Worm (Caenorhabditis elegans) whole organism, L4 larva: ENCODE data around the gene parn-1.

Experiments
- D1046.2 ChIP-seq: fragments of 200-800 bp; sonication (Bioruptor generic); IDR thresholded peaks from 2 replicates; pipeline ENCODE4 v1.3.6; 2022; ENCODE audit warnings: missing genetic modification characterization, missing compliant biosample characterization
- F10B5.3 ChIP-seq: sonication (generic microtip); optimal IDR thresholded peaks from 2 replicates; lab custom pipeline; 2016; ENCODE audit warnings: mild to moderate bottlenecking, missing genetic modification characterization, missing compliant biosample characterization
- F37D6.2 ChIP-seq: sonication (generic microtip); optimal IDR thresholded peaks from 2 replicates; lab custom pipeline; 2016; ENCODE audit warnings: mild to moderate bottlenecking, missing genetic modification characterization, missing compliant biosample characterization
- F49E8.2 ChIP-seq: sonication (generic microtip); optimal IDR thresholded peaks from 2 replicates; lab custom pipeline; 2016; ENCODE audit warnings: missing compliant biosample characterization, mild to moderate bottlenecking, missing genetic modification characterization, borderline replicate concordance
- R02D3.7 ChIP-seq: fragments of 150-350 bp; sonication (generic microtip); optimal IDR thresholded peaks from 3 replicates; lab custom pipeline; 2014; ENCODE audit warnings: missing biosample characterization, missing genetic modification characterization
- T26A8.4 ChIP-seq: fragments of 200-800 bp; sonication (Bioruptor generic); IDR thresholded peaks from 2 replicates; pipeline ENCODE4 v1.3.6; 2022; ENCODE audit warnings: missing genetic modification characterization, missing compliant biosample characterization
- Y48G9A.11 ChIP-seq: fragments of 200-800 bp; sonication (Bioruptor generic); IDR thresholded peaks from 2 replicates; pipeline ENCODE4 v1.3.6; 2022; ENCODE audit warnings: missing genetic modification reagents, missing genetic modification characterization, missing compliant biosample characterization
- Y5F2A.4 ChIP-seq: fragments of 200-800 bp; sonication (Bioruptor generic); optimal IDR thresholded peaks from 2 replicates; lab custom pipeline; 2018; ENCODE audit warnings: mild to moderate bottlenecking, missing genetic modification characterization, missing compliant biosample characterization
- ceh-28 ChIP-seq: fragments of 150-350 bp; optimal IDR thresholded peaks from 2 replicates; lab custom pipeline; 2014; ENCODE audit warnings: missing biosample characterization, missing genetic modification reagents, missing genetic modification characterization
- ceh-62 ChIP-seq: sonication (generic microtip); optimal IDR thresholded peaks from 2 replicates; lab custom pipeline; 2017; ENCODE audit warnings: missing biosample characterization, missing genetic modification characterization
- ceh-82 ChIP-seq: sonication (generic microtip); optimal IDR thresholded peaks from 2 replicates; lab custom pipeline; 2017; ENCODE audit warnings: missing biosample characterization, missing genetic modification characterization
- ces-1 ChIP-seq: fragments of 150-350 bp; sonication (generic microtip); optimal IDR thresholded peaks from 4 replicates; lab custom pipeline; 2014; ENCODE audit warnings: missing biosample characterization, missing genetic modification reagents, missing genetic modification characterization
- ctbp-1 ChIP-seq: fragments of 200-800 bp; sonication (Bioruptor generic); IDR thresholded peaks from 2 replicates; pipeline ENCODE4 v1.3.6; 2022; ENCODE audit warnings: missing genetic modification reagents, missing genetic modification characterization, missing compliant biosample characterization
- daf-12 ChIP-seq: fragments of 150-350 bp; optimal IDR thresholded peaks from 2 replicates; lab custom pipeline; 2014; ENCODE audit warnings: missing biosample characterization, missing genetic modification reagents, missing genetic modification characterization
- daf-16 ChIP-seq, 3 experiments: sonication (generic microtip); optimal IDR thresholded peaks; 2 replicates each; lab custom pipeline; 2016 to 2017; ENCODE audit warnings: missing genetic modification characterization in 3 of 3, missing genetic modification reagents in 3 of 3, mild to moderate bottlenecking in 2 of 3, missing compliant biosample characterization in 2 of 3, missing biosample characterization in 1 of 3, moderate library complexity in 1 of 3
- daf-19 ChIP-seq: fragments of 200-800 bp; sonication (Bioruptor generic); conservative IDR thresholded peaks from 2 replicates; pipeline ENCODE4 v1.3.6; 2022; ENCODE audit warnings: missing genetic modification characterization, missing compliant biosample characterization
- daf-8 ChIP-seq: fragments of 200-800 bp; sonication (Bioruptor generic); IDR thresholded peaks from 2 replicates; pipeline ENCODE4 v1.3.6; 2022; ENCODE audit warnings: missing genetic modification characterization, missing compliant biosample characterization
- dmd-6 ChIP-seq: fragments of 200-800 bp; sonication (Bioruptor generic); IDR thresholded peaks from 2 replicates; pipeline ENCODE4 v1.3.6; 2022; ENCODE audit warnings: missing genetic modification reagents, missing genetic modification characterization, missing compliant biosample characterization
- dve-1 ChIP-seq: sonication (generic microtip); optimal IDR thresholded peaks from 2 replicates; lab custom pipeline; 2017; ENCODE audit warnings: antibody characterized with exemption, mild to moderate bottlenecking, missing genetic modification characterization, missing compliant biosample characterization; ENCODE audit not compliant: insufficient read depth
- egl-43 ChIP-seq: fragments of 200-800 bp; sonication (Bioruptor generic); IDR thresholded peaks from 2 replicates; pipeline ENCODE4 v1.3.6; 2022; ENCODE audit warnings: missing genetic modification reagents, missing genetic modification characterization, missing compliant biosample characterization
- fos-1 ChIP-seq: fragments of 150-350 bp; optimal IDR thresholded peaks from 2 replicates; lab custom pipeline; 2014; ENCODE audit warnings: missing biosample characterization, missing genetic modification characterization
- hif-1 ChIP-seq, 2 experiments: sonication (generic microtip); optimal IDR thresholded peaks; 2 replicates each; lab custom pipeline; 2016 to 2017; ENCODE audit warnings: missing compliant biosample characterization in 2 of 2, missing genetic modification characterization in 2 of 2, missing genetic modification reagents in 2 of 2, missing genotype in 2 of 2, mild to moderate bottlenecking in 1 of 2
- hlh-30 ChIP-seq: sonication (generic microtip); optimal IDR thresholded peaks from 2 replicates; lab custom pipeline; 2017; ENCODE audit warnings: antibody characterized with exemption, mild to moderate bottlenecking, missing genetic modification characterization, missing compliant biosample characterization; ENCODE audit not compliant: insufficient read depth
- jun-1 ChIP-seq: fragments of 150-350 bp; optimal IDR thresholded peaks from 2 replicates; lab custom pipeline; 2014; ENCODE audit warnings: missing biosample characterization, missing genetic modification reagents, missing genetic modification characterization
- lim-7 ChIP-seq: fragments of 200-800 bp; sonication (Bioruptor generic); IDR thresholded peaks from 2 replicates; pipeline ENCODE4 v1.3.6; 2022; ENCODE audit warnings: missing genetic modification characterization, missing compliant biosample characterization
- lin-1 ChIP-seq: fragments of 200-800 bp; sonication (Bioruptor generic); IDR thresholded peaks from 2 replicates; pipeline ENCODE4 v1.3.6; 2022; ENCODE audit warnings: missing genetic modification reagents, missing genetic modification characterization, missing compliant biosample characterization
- lin-13 ChIP-seq: fragments of 150-350 bp; optimal IDR thresholded peaks from 2 replicates; lab custom pipeline; 2014; ENCODE audit warnings: missing biosample characterization, missing genetic modification reagents, missing genetic modification characterization
- lin-15B ChIP-seq: fragments of 150-350 bp; sonication (generic microtip); optimal IDR thresholded peaks from 3 replicates; lab custom pipeline; 2014; ENCODE audit warnings: missing biosample characterization, missing genetic modification characterization
- lin-29 ChIP-seq: fragments of 200-800 bp; sonication (Bioruptor generic); IDR thresholded peaks from 2 replicates; pipeline ENCODE4 v1.3.6; 2022; ENCODE audit warnings: missing genetic modification reagents, missing genetic modification characterization, missing compliant biosample characterization
- lir-3 ChIP-seq: sonication (generic microtip); optimal IDR thresholded peaks from 2 replicates; lab custom pipeline; 2016; ENCODE audit warnings: mild to moderate bottlenecking, missing genetic modification characterization, missing compliant biosample characterization
- lsy-2 ChIP-seq, 2 experiments: fragments of 150-350 bp in 1 of 2; sonication (generic microtip) in 1 of 2; optimal IDR thresholded peaks; 2 replicates each; lab custom pipeline; 2014 to 2017; ENCODE audit warnings: missing biosample characterization in 2 of 2, missing genetic modification characterization in 2 of 2
- mdl-1 ChIP-seq, 2 experiments: fragments of 150-350 bp in 1 of 2; sonication (generic microtip) in 1 of 2; optimal IDR thresholded peaks; 2 replicates each; lab custom pipeline; 2014 to 2017; ENCODE audit warnings: missing biosample characterization in 2 of 2, missing genetic modification characterization in 2 of 2
- mep-1 ChIP-seq: fragments of 150-350 bp; sonication (generic microtip); optimal IDR thresholded peaks from 3 replicates; lab custom pipeline; 2014; ENCODE audit warnings: missing biosample characterization, missing genetic modification characterization
- mxl-3 ChIP-seq: fragments of 200-800 bp; sonication (Bioruptor generic); optimal IDR thresholded peaks from 2 replicates; lab custom pipeline; 2018; ENCODE audit warnings: mild to moderate bottlenecking, missing genetic modification characterization, missing compliant biosample characterization
- nhr-10 ChIP-seq: fragments of 150-350 bp; optimal IDR thresholded peaks from 2 replicates; lab custom pipeline; 2014; ENCODE audit warnings: missing biosample characterization, missing genetic modification characterization
- nhr-102 ChIP-seq: sonication (generic microtip); optimal IDR thresholded peaks from 2 replicates; lab custom pipeline; 2016; ENCODE audit warnings: mild to moderate bottlenecking, missing genetic modification characterization, moderate library complexity, missing compliant biosample characterization
- nhr-11 ChIP-seq: fragments of 150-350 bp; optimal IDR thresholded peaks from 2 replicates; lab custom pipeline; 2014; ENCODE audit warnings: missing biosample characterization, missing genetic modification characterization
- nhr-111 ChIP-seq: fragments of 200-800 bp; sonication (Bioruptor generic); optimal IDR thresholded peaks from 2 replicates; lab custom pipeline; 2018; ENCODE audit warnings: mild to moderate bottlenecking, missing genetic modification characterization, missing compliant biosample characterization
- nhr-42 ChIP-seq: fragments of 200-800 bp; sonication (Bioruptor generic); IDR thresholded peaks from 2 replicates; pipeline ENCODE4 v1.3.6; 2022; ENCODE audit warnings: missing genetic modification characterization, missing compliant biosample characterization
- nhr-48 ChIP-seq: sonication (generic microtip); optimal IDR thresholded peaks from 2 replicates; lab custom pipeline; 2016; ENCODE audit warnings: mild to moderate bottlenecking, missing genetic modification characterization, missing compliant biosample characterization
- nhr-76 ChIP-seq: fragments of 150-350 bp; optimal IDR thresholded peaks from 2 replicates; lab custom pipeline; 2014; ENCODE audit warnings: missing biosample characterization, missing genetic modification characterization
- spr-3 ChIP-seq: fragments of 200-800 bp; sonication (Bioruptor generic); optimal IDR thresholded peaks from 2 replicates; lab custom pipeline; 2018; ENCODE audit warnings: mild to moderate bottlenecking, missing genetic modification characterization, missing compliant biosample characterization
- tag-97 ChIP-seq: fragments of 200-800 bp; sonication (Bioruptor generic); IDR thresholded peaks from 2 replicates; pipeline ENCODE4 v1.3.6; 2022; ENCODE audit warnings: missing genetic modification characterization, missing compliant biosample characterization
- tra-1 ChIP-seq: fragments of 200-800 bp; sonication (Bioruptor generic); IDR thresholded peaks from 2 replicates; pipeline ENCODE4 v1.3.6; 2022; ENCODE audit warnings: missing genetic modification reagents, missing genetic modification characterization, missing compliant biosample characterization
- unc-62 ChIP-seq, 3 experiments: fragments of 150-350 bp in 1 of 3; sonication (generic microtip); optimal IDR thresholded peaks in 2 of 3; peaks in 1 of 3; 1 replicate in 1 of 3; 2 replicates in 2 of 3; lab custom pipeline; 2014 to 2017; ENCODE audit warnings: missing biosample characterization in 3 of 3, missing genetic modification characterization in 3 of 3, missing genetic modification reagents in 3 of 3, missing genotype in 1 of 3
- zag-1 ChIP-seq: fragments of 150-350 bp; optimal IDR thresholded peaks from 2 replicates; lab custom pipeline; 2014; ENCODE audit warnings: missing biosample characterization, missing genetic modification characterization
- zfp-2 ChIP-seq: sonication (generic microtip); optimal IDR thresholded peaks from 2 replicates; lab custom pipeline; 2016; ENCODE audit warnings: mild to moderate bottlenecking, missing genetic modification characterization, missing compliant biosample characterization
- zip-2 ChIP-seq: fragments of 150-350 bp; optimal IDR thresholded peaks from 2 replicates; lab custom pipeline; 2014; ENCODE audit warnings: missing biosample characterization, missing genetic modification characterization
- ztf-11 ChIP-seq: fragments of 150-350 bp; optimal IDR thresholded peaks from 2 replicates; lab custom pipeline; 2014; ENCODE audit warnings: missing biosample characterization, missing genetic modification characterization
- ztf-7 ChIP-seq: fragments of 150-350 bp; optimal IDR thresholded peaks from 2 replicates; lab custom pipeline; 2014; ENCODE audit warnings: missing biosample characterization, missing genetic modification characterization

The parn-1 gene

DNA sequence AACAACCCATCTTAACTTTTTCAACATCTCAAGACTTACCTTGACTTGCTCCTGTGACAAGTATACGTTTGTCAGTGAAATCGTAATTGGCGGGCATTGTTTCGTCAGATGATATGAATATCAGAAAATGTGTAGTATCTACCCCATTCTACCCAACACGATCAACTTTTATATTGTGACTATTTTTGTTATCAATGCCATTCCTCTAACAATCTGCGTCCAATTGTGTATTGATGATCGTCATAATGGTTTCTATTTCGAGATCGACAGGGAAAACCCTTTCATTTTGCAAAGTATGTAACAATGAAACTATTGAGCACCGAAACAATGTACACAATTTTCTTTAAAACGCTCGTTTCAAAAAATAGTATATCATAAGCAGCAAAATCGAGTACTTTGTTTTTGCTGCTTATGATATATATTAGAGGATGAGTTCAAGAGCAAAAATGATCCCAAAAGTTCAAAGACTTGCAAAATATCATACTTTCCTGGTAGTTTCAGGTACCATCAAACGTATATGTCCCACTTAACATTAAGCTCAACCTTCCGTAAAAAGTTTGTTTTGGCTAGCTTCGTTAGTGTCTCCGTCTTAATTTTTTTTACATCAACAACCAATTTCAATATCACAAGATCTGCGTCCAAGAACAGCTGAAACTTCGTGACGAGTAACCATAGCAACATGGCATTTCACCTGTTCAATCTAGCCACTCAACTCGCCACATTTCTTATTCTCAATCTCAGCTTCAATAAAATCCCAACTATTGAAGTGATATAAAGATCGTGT, 38.6 kb upstream of the parn-1 start, which contains the start of the genes dhs-21 and xbx-9 (continued):
- TF ChIP-seq F37D6.2: no peak
- no peak for TF ChIP-seq Y48G9A.11 (GFP tag; lab: Robert Waterston, UW)
- no peak for TF ChIP-seq nhr-42 (GFP tag; lab: Robert Waterston, UW)
- no peak for TF ChIP-seq nhr-11 (tag; lab: Kevin White, UChicago)
- TF ChIP-seq nhr-10: peak; percentile 30
- no peak for TF ChIP-seq jun-1 (tag; lab: Kevin White, UChicago)
- no peak for TF ChIP-seq zag-1 (tag; lab: Kevin White, UChicago)
- TF ChIP-seq daf-12: no peak
- TF ChIP-seq F49E8.2 (tag; lab: Kevin White, UChicago): no peak
- no peak for TF ChIP-seq spr-3 (GFP tag; lab: Kevin White, UChicago)
- TF ChIP-seq daf-16 (GFP tag; optimal IDR thresholded peaks at IDR 0.05; lab: Kevin White, UChicago): no peak
- peak; percentile 64 for TF ChIP-seq daf-16 (tag; optimal IDR thresholded peaks at IDR 0.05; lab: Kevin White, UChicago)
- TF ChIP-seq ceh-62 (tag; lab: Kevin White, UChicago): no peak
- no peak for TF ChIP-seq daf-19 (GFP tag; lab: Robert Waterston, UW)
- TF ChIP-seq lin-1: 0 out of 2 replicates have a peak, but pooled peaks have one; percentile 17
- TF ChIP-seq ceh-82 (tag; lab: Kevin White, UChicago): no peak
- TF ChIP-seq nhr-111 (GFP tag; lab: Kevin White, UChicago): no peak
- peak; percentile 65 for TF ChIP-seq hlh-30
- TF ChIP-seq nhr-102 (tag; lab: Kevin White, UChicago): no peak
- peak; percentile 53 for TF ChIP-seq dmd-6
- peak; percentile 64 for TF ChIP-seq dve-1 (tag; lab: Kevin White, UChicago)
- TF ChIP-seq lim-7 (GFP tag; lab: Robert Waterston, UW): no peak
- no peak for TF ChIP-seq D1046.2 (GFP tag; lab: Robert Waterston, UW)
- TF ChIP-seq mep-1 (tag; lab: Kevin White, UChicago): no peak
- TF ChIP-seq nhr-76 (tag; lab: Kevin White, UChicago): no peak
- TF ChIP-seq Y5F2A.4 (GFP tag; lab: Kevin White, UChicago): no peak
- TF ChIP-seq tag-97 (GFP tag; lab: Robert Waterston, UW): no peak
- no peak for TF ChIP-seq lin-13
- TF ChIP-seq mxl-3: peak; percentile 35
- TF ChIP-seq ces-1 (GFP tag; lab: Kevin White, UChicago): no peak
- no peak for TF ChIP-seq hif-1 (tag; optimal IDR thresholded peaks at IDR 0.05; lab: Kevin White, UChicago)
- TF ChIP-seq mdl-1 (tag; optimal IDR thresholded peaks at IDR 0.05; lab: Kevin White, UChicago): no peak
- no peak for TF ChIP-seq lir-3 (tag; lab: Kevin White, UChicago)
- no peak for TF ChIP-seq daf-8 (GFP tag; lab: Robert Waterston, UW)
- peak in 1 of 2 experiments; percentile 95 for TF ChIP-seq unc-62 (GFP tag; optimal IDR thresholded peaks at IDR 0.05 in 1 of 2; lab: Kevin White, UChicago)
- no peak for TF ChIP-seq unc-62 (tag; optimal IDR thresholded peaks at IDR 0.05; lab: Kevin White, UChicago)
- no peak for TF ChIP-seq fos-1 (tag; lab: Kevin White, UChicago)
- no peak for TF ChIP-seq F10B5.3
- TF ChIP-seq tra-1: no peak
- no peak for TF ChIP-seq nhr-48 (tag; lab: Kevin White, UChicago)
- TF ChIP-seq zfp-2 (tag; lab: Kevin White, UChicago): no peak
- TF ChIP-seq ztf-11: no peak
- TF ChIP-seq R02D3.7 (tag; lab: Kevin White, UChicago): no peak
- TF ChIP-seq lin-29 (GFP tag; lab: Robert Waterston, UW): no peak
- TF ChIP-seq zip-2: no peak
- no peak for TF ChIP-seq ctbp-1 (GFP tag; lab: Robert Waterston, UW)
- TF ChIP-seq egl-43 (GFP tag; lab: Robert Waterston, UW): no peak
- TF ChIP-seq ztf-7 (tag; lab: Kevin White, UChicago): peak; percentile 49
- no peak for TF ChIP-seq lsy-2 (tag; optimal IDR thresholded peaks at IDR 0.05; lab: Kevin White, UChicago)
- no peak for TF ChIP-seq ceh-28 (tag; lab: Kevin White, UChicago)
- no peak for TF ChIP-seq lin-15B (tag; lab: Kevin White, UChicago)
- no peak for TF ChIP-seq T26A8.4 (GFP tag; lab: Robert Waterston, UW)
